Fruit fly (Drosophila melanogaster) whole organism, embryonic: ENCODE measurements around the gene Cpr73D.

ENCODE experiments used
- Asciz ChIP-seq: fragments of 200-800 bp; sonication (Bioruptor generic); optimal IDR thresholded peaks from 2 replicates; lab custom pipeline; 2017; ENCODE audit warnings: missing biosample characterization, mild to moderate bottlenecking, missing genetic modification characterization, missing genetic modification reagents
- CG10979 ChIP-seq: fragments of 200-800 bp; sonication (Bioruptor generic); optimal IDR thresholded peaks from 2 replicates; lab custom pipeline; 2018; ENCODE audit warnings: missing biosample characterization, mild to moderate bottlenecking, missing genetic modification characterization, moderate library complexity
- CG11085 ChIP-seq: fragments of 200-800 bp; sonication (Bioruptor generic); IDR thresholded peaks from 2 replicates; pipeline ENCODE4 v1.3.6; 2022; ENCODE audit warnings: missing biosample characterization, missing genetic modification characterization
- CG11696 ChIP-seq: fragments of 200-800 bp; sonication (Bioruptor generic); IDR thresholded peaks from 2 replicates; pipeline ENCODE4 v1.3.6; 2022; ENCODE audit warnings: missing biosample characterization, missing genetic modification characterization
- CG14710 ChIP-seq: fragments of 200-800 bp; sonication (Bioruptor generic); optimal IDR thresholded peaks from 3 replicates; lab custom pipeline; 2019; ENCODE audit warnings: missing biosample characterization, mild to moderate bottlenecking, missing genetic modification characterization, moderate library complexity
- CG16815 ChIP-seq: fragments of 200-800 bp; sonication (Bioruptor generic); optimal IDR thresholded peaks from 3 replicates; lab custom pipeline; 2017; ENCODE audit warnings: missing biosample characterization, mild to moderate bottlenecking, missing genetic modification characterization
- CG17359 ChIP-seq: fragments of 200-800 bp; sonication (Bioruptor generic); optimal IDR thresholded peaks from 3 replicates; lab custom pipeline; 2018; ENCODE audit warnings: missing biosample characterization, mild to moderate bottlenecking, missing genetic modification characterization, moderate library complexity
- CG17802 ChIP-seq: fragments of 200-800 bp; sonication (Bioruptor generic); optimal IDR thresholded peaks from 2 replicates; lab custom pipeline; 2018; ENCODE audit warnings: missing biosample characterization, mild to moderate bottlenecking, missing genetic modification characterization, moderate library complexity
- CG2678 ChIP-seq: fragments of 200-800 bp; sonication (Bioruptor generic); optimal IDR thresholded peaks from 3 replicates; lab custom pipeline; 2019; ENCODE audit warnings: missing biosample characterization, mild to moderate bottlenecking, missing genetic modification characterization, moderate library complexity
- CG31365 ChIP-seq: fragments of 200-800 bp; sonication (Bioruptor generic); optimal IDR thresholded peaks from 2 replicates; lab custom pipeline; 2018; ENCODE audit warnings: missing biosample characterization, mild to moderate bottlenecking, missing genetic modification characterization
- CG32767 ChIP-seq: fragments of 200-800 bp; sonication (Bioruptor generic); IDR thresholded peaks from 2 replicates; pipeline ENCODE4 v1.3.6; 2022; ENCODE audit warnings: missing biosample characterization, missing genetic modification characterization
- CG4328 ChIP-seq: fragments of 200-800 bp; sonication (Bioruptor generic); optimal IDR thresholded peaks from 3 replicates; lab custom pipeline; 2017; ENCODE audit warnings: missing biosample characterization, missing genetic modification reagents, missing genetic modification characterization
- CG5245 ChIP-seq: fragments of 200-800 bp; sonication (Bioruptor generic); optimal IDR thresholded peaks from 3 replicates; lab custom pipeline; 2016; ENCODE audit warnings: missing biosample characterization, missing genetic modification characterization
- CG8388 ChIP-seq: fragments of 200-800 bp; sonication (Bioruptor generic); optimal IDR thresholded peaks from 2 replicates; lab custom pipeline; 2019; ENCODE audit warnings: missing biosample characterization, mild to moderate bottlenecking, missing genetic modification characterization, moderate library complexity
- CG9215 ChIP-seq: fragments of 200-800 bp; sonication (Bioruptor generic); IDR thresholded peaks from 2 replicates; pipeline ENCODE4 v1.3.6; 2022; ENCODE audit warnings: missing biosample characterization, missing genetic modification characterization
- CG9932 ChIP-seq: fragments of 200-800 bp; sonication (Bioruptor generic); IDR thresholded peaks from 2 replicates; pipeline ENCODE4 v1.3.6; 2022; ENCODE audit warnings: missing biosample characterization, missing genetic modification characterization
- E2f1 ChIP-seq: fragments of 200-800 bp; sonication (Bioruptor generic); IDR thresholded peaks from 2 replicates; pipeline ENCODE4 v1.3.6; 2022; ENCODE audit warnings: missing biosample characterization, missing genetic modification characterization
- Gug ChIP-seq: fragments of 200-800 bp; sonication (Bioruptor generic); IDR thresholded peaks from 4 replicates; pipeline ENCODE4 v1.3.6; 2022; ENCODE audit warnings: missing biosample characterization, missing genetic modification characterization
- HHEX ChIP-seq: fragments of 200-800 bp; sonication (Bioruptor generic); optimal IDR thresholded peaks from 3 replicates; lab custom pipeline; 2017; ENCODE audit warnings: missing biosample characterization, mild to moderate bottlenecking, missing genetic modification characterization, missing genetic modification reagents
- Jarid2 ChIP-seq: fragments of 200-800 bp; sonication (Bioruptor generic); optimal IDR thresholded peaks from 3 replicates; lab custom pipeline; 2017; ENCODE audit warnings: mild to moderate bottlenecking, missing biosample characterization, missing genetic modification reagents, missing genetic modification characterization
- Lim3 ChIP-seq: fragments of 200-800 bp; sonication (Bioruptor generic); IDR thresholded peaks from 2 replicates; pipeline ENCODE4 v1.3.6; 2022; ENCODE audit warnings: missing biosample characterization, missing genetic modification characterization
- Med ChIP-seq: fragments of 200-800 bp; sonication (Bioruptor generic); peaks from one replicate; lab custom pipeline; 2016; ENCODE audit warnings: missing biosample characterization, missing genetic modification characterization, mild to moderate bottlenecking, inconsistent platforms, moderate library complexity
- Mrtf ChIP-seq: fragments of 200-800 bp; sonication (Bioruptor generic); IDR thresholded peaks from 3 replicates; pipeline ENCODE4 v1.3.6; 2022; ENCODE audit warnings: missing biosample characterization, missing genetic modification characterization
- Sox100B ChIP-seq: fragments of 200-800 bp; sonication (Bioruptor generic); optimal IDR thresholded peaks from 3 replicates; lab custom pipeline; 2018; ENCODE audit warnings: missing biosample characterization, mild to moderate bottlenecking, missing genetic modification characterization
- Sox102F ChIP-seq: fragments of 200-800 bp; sonication (Bioruptor generic); optimal IDR thresholded peaks from 2 replicates; lab custom pipeline; 2018; ENCODE audit warnings: missing biosample characterization, mild to moderate bottlenecking, missing genetic modification characterization, moderate library complexity
- bcd ChIP-seq: fragments of 200-800 bp; sonication (Bioruptor generic); optimal IDR thresholded peaks from 2 replicates; lab custom pipeline; 2017; ENCODE audit warnings: missing biosample characterization, mild to moderate bottlenecking, missing genetic modification characterization
- br ChIP-seq: fragments of >200 bp; optimal IDR thresholded peaks from 2 replicates; lab custom pipeline; 2017
- bsh ChIP-seq, 2 experiments: fragments of 200-800 bp; sonication (Bioruptor generic); optimal IDR thresholded peaks; 2 replicates each; lab custom pipeline; 2017 to 2018; ENCODE audit warnings: mild to moderate bottlenecking in 2 of 2, missing biosample characterization in 2 of 2, missing genetic modification characterization in 2 of 2, moderate library complexity in 1 of 2
- dmrt99B ChIP-seq: fragments of 200-800 bp; sonication (Bioruptor generic); optimal IDR thresholded peaks from 2 replicates; lab custom pipeline; 2018; ENCODE audit warnings: missing biosample characterization, mild to moderate bottlenecking, missing genetic modification characterization, moderate library complexity
- ftz-f1 ChIP-seq: fragments of 200-800 bp; sonication (Bioruptor generic); optimal IDR thresholded peaks from 2 replicates; lab custom pipeline; 2016; ENCODE audit warnings: missing biosample characterization, missing genetic modification characterization
- hkb ChIP-seq, 2 experiments: fragments of 200-800 bp in 1 of 2; fragments of >200 bp in 1 of 2; sonication (Bioruptor generic) in 1 of 2; IDR thresholded peaks in 1 of 2; optimal IDR thresholded peaks in 1 of 2; 2 replicates each; pipeline versions ENCODE4 v1.3.6 to Lab custom; 2017 to 2022; ENCODE audit warnings: missing biosample characterization in 1 of 2, missing genetic modification characterization in 1 of 2
- ind ChIP-seq: fragments of 200-800 bp; sonication (Bioruptor generic); optimal IDR thresholded peaks from 3 replicates; lab custom pipeline; 2016; ENCODE audit warnings: missing biosample characterization, missing genetic modification characterization
- kah ChIP-seq: fragments of 200-800 bp; sonication (Bioruptor generic); optimal IDR thresholded peaks from 2 replicates; lab custom pipeline; 2018; ENCODE audit warnings: missing biosample characterization, mild to moderate bottlenecking, missing genetic modification characterization
- nmo ChIP-seq: fragments of 200-800 bp; sonication (Bioruptor generic); optimal IDR thresholded peaks from 2 replicates; lab custom pipeline; 2018; ENCODE audit warnings: missing biosample characterization, mild to moderate bottlenecking, missing genetic modification characterization, moderate library complexity
- nom ChIP-seq: fragments of 200-800 bp; sonication (Bioruptor generic); optimal IDR thresholded peaks from 2 replicates; lab custom pipeline; 2017; ENCODE audit warnings: missing biosample characterization, missing genetic modification characterization, mild to moderate bottlenecking, moderate library complexity, missing genetic modification reagents
- onecut ChIP-seq: fragments of 200-800 bp; sonication (Bioruptor generic); IDR thresholded peaks from 2 replicates; pipeline ENCODE4 v1.3.6; 2022; ENCODE audit warnings: missing biosample characterization, missing genetic modification characterization
- phol ChIP-seq: fragments of 200-800 bp; sonication (Bioruptor generic); optimal IDR thresholded peaks from 3 replicates; lab custom pipeline; 2018; ENCODE audit warnings: missing biosample characterization, mild to moderate bottlenecking, missing genetic modification characterization, moderate library complexity
- prd ChIP-seq, 3 experiments: fragments of >200 bp in 2 of 3; fragments of 200-800 bp in 1 of 3; sonication (Bioruptor generic) in 1 of 3; optimal IDR thresholded peaks in 2 of 3; IDR thresholded peaks in 1 of 3; 2 replicates in 2 of 3; 3 replicates in 1 of 3; pipeline versions ENCODE4 v1.3.6 to Lab custom; 2017 to 2022; ENCODE audit warnings: missing biosample characterization in 1 of 3, missing genetic modification characterization in 1 of 3
- sd ChIP-seq: fragments of 200-800 bp; sonication (Bioruptor generic); optimal IDR thresholded peaks from 3 replicates; lab custom pipeline; 2018; ENCODE audit warnings: missing biosample characterization, mild to moderate bottlenecking, missing genetic modification characterization, moderate library complexity
- tgo ChIP-seq: fragments of 200-800 bp; sonication (Bioruptor generic); IDR thresholded peaks from 3 replicates; pipeline ENCODE4 v1.3.6; 2022; ENCODE audit warnings: missing biosample characterization, missing genetic modification characterization
- tin ChIP-seq: fragments of 200-800 bp; sonication (Bioruptor generic); optimal IDR thresholded peaks from 3 replicates; lab custom pipeline; 2016; ENCODE audit warnings: missing biosample characterization, missing genetic modification characterization
- trem ChIP-seq: fragments of 200-800 bp; optimal IDR thresholded peaks from 3 replicates; lab custom pipeline; 2019; ENCODE audit warnings: missing biosample characterization, mild to moderate bottlenecking, missing genetic modification characterization, moderate library complexity
- ttk ChIP-seq: fragments of 200-800 bp; sonication (Bioruptor generic); IDR thresholded peaks from 2 replicates; pipeline ENCODE4 v2.1.2; 2022; ENCODE audit warnings: missing biosample characterization, missing genetic modification characterization
- unpg ChIP-seq: fragments of 200-800 bp; sonication (Bioruptor generic); optimal IDR thresholded peaks from 3 replicates; lab custom pipeline; 2018; ENCODE audit warnings: missing biosample characterization, mild to moderate bottlenecking, missing genetic modification characterization, moderate library complexity
- z ChIP-seq: fragments of 200-800 bp; sonication (Bioruptor generic); IDR thresholded peaks from 3 replicates; pipeline ENCODE4 v1.3.6; 2022; ENCODE audit warnings: missing biosample characterization, missing genetic modification characterization

The Cpr73D gene

dm6 chr3L:16917409-16918173 is 39.9 kb downstream of the Cpr73D start (continued):
- TF ChIP-seq CG2678 (tag; lab: Kevin White, UChicago) = peak; percentile 19
- no peak for TF ChIP-seq HHEX (GFP tag; lab: Kevin White, UChicago)
- no peak for TF ChIP-seq Gug (GFP tag; lab: Robert Waterston, UW)
- TF ChIP-seq CG11085 (GFP tag; lab: Robert Waterston, UW) = no peak
- no peak for TF ChIP-seq Lim3 (GFP tag; lab: Robert Waterston, UW)
- TF ChIP-seq CG4328 (GFP tag; lab: Kevin White, UChicago) = no peak
- no peak for TF ChIP-seq CG11696
- TF ChIP-seq CG17802 (tag; lab: Kevin White, UChicago) = no peak
- no peak for TF ChIP-seq br (lab: Kevin White, UChicago)

dm6 chr3L:16915766-16916476 is 41.6 kb downstream of the Cpr73D start:
- TF ChIP-seq CG9215 (GFP tag; lab: Robert Waterston, UW) = no peak
- TF ChIP-seq dmrt99B = peak; percentile 65
- peak; percentile 2 for TF ChIP-seq bcd
- TF ChIP-seq hkb (optimal IDR thresholded peaks at IDR 0.05; lab: Kevin White, UChicago) = no peak
- TF ChIP-seq hkb (GFP tag; IDR thresholded peaks at IDR 0.05; lab: Robert Waterston, UW) = peak; percentile 54
- peak; percentile 70 for TF ChIP-seq Jarid2 (GFP tag; lab: Kevin White, UChicago)
- TF ChIP-seq CG17359 (tag; lab: Kevin White, UChicago) = peak; percentile 54
- TF ChIP-seq Med (GFP tag; lab: Kevin White, UChicago) = peak; percentile 65
- TF ChIP-seq nom (GFP tag; lab: Kevin White, UChicago) = peak; percentile 42
- peak; percentile 10 for TF ChIP-seq unpg (GFP tag; lab: Kevin White, UChicago)
- TF ChIP-seq tgo (GFP tag; lab: Robert Waterston, UW) = 0 out of 3 replicates have a peak, but pooled peaks have one; percentile 34
- TF ChIP-seq CG31365 (tag; lab: Kevin White, UChicago) = no peak
- peak; percentile 35 for TF ChIP-seq phol (tag; lab: Kevin White, UChicago)
- peak; percentile 45 for TF ChIP-seq Sox102F (GFP tag; lab: Kevin White, UChicago)
- peak; percentile 22 for TF ChIP-seq CG14710 (tag; lab: Kevin White, UChicago)
- TF ChIP-seq CG32767 (GFP tag; lab: Robert Waterston, UW) = 0 out of 2 replicates have a peak, but pooled peaks have one; percentile 11
- peak; percentile 12 for TF ChIP-seq tin (GFP tag; lab: Kevin White, UChicago)
- peak; percentile 13 for TF ChIP-seq CG8388
- TF ChIP-seq bsh (GFP tag; optimal IDR thresholded peaks at IDR 0.05; lab: Kevin White, UChicago) = peak; percentile 38 to 71
- no peak for TF ChIP-seq onecut (GFP tag; lab: Robert Waterston, UW)
- TF ChIP-seq Mrtf (GFP tag; lab: Robert Waterston, UW) = 0 out of 3 replicates have a peak, but pooled peaks have one; percentile 21
- peak; percentile 10 for TF ChIP-seq nmo (GFP tag; lab: Kevin White, UChicago)
- peak; percentile 2 for TF ChIP-seq CG5245 (GFP tag; lab: Kevin White, UChicago)
- peak; percentile 54 for TF ChIP-seq Sox100B
- TF ChIP-seq E2f1 = no peak
- TF ChIP-seq z (GFP tag; lab: Robert Waterston, UW) = peak; percentile 96
- TF ChIP-seq ind = peak; percentile 2
- peak; percentile 22 for TF ChIP-seq trem (tag; lab: Kevin White, UChicago)
- TF ChIP-seq kah (GFP tag; lab: Kevin White, UChicago) = peak; percentile 10
- no peak for TF ChIP-seq prd (optimal IDR thresholded peaks at IDR 0.05; lab: Kevin White, UChicago)
- 0 out of 3 replicates have a peak, but pooled peaks have one; percentile 6 for TF ChIP-seq prd (GFP tag; IDR thresholded peaks at IDR 0.05; lab: Robert Waterston, UW)
- TF ChIP-seq CG10979 (tag; lab: Kevin White, UChicago) = peak; percentile 63
- peak; percentile 70 for TF ChIP-seq sd (tag; lab: Kevin White, UChicago)
- no peak for TF ChIP-seq CG9932 (GFP tag; lab: Robert Waterston, UW)
- no peak for TF ChIP-seq CG16815 (GFP tag; lab: Kevin White, UChicago)
- peak; percentile 39 for TF ChIP-seq ttk (GFP tag; lab: Robert Waterston, UW)
- peak; percentile 64 for TF ChIP-seq Asciz (GFP tag; lab: Kevin White, UChicago)
- TF ChIP-seq ftz-f1 (GFP tag; lab: Kevin White, UChicago) = no peak
